Worm (Caenorhabditis elegans) whole organism, late embryonic: ENCODE measurements around the gene Y113G7B.12.

ENCODE experiments used
- K02D7.2 ChIP-seq: sonication (generic microtip); optimal IDR thresholded peaks from 2 replicates; lab custom pipeline; 2017; ENCODE audit warnings: mild to moderate bottlenecking, missing genetic modification characterization, missing compliant biosample characterization
- ama-1 ChIP-seq: fragments of 150-350 bp; optimal IDR thresholded peaks from 2 replicates; lab custom pipeline; 2014
- ceh-9 ChIP-seq: sonication (generic microtip); optimal IDR thresholded peaks from 2 replicates; lab custom pipeline; 2016; ENCODE audit warnings: mild to moderate bottlenecking, missing genetic modification characterization, inconsistent platforms, missing compliant biosample characterization
- fkh-10 ChIP-seq: fragments of 150-350 bp; optimal IDR thresholded peaks from 2 replicates; lab custom pipeline; 2014; ENCODE audit warnings: missing biosample characterization, missing genetic modification reagents, missing genetic modification characterization
- gmeb-2 ChIP-seq: sonication (generic microtip); optimal IDR thresholded peaks from 2 replicates; lab custom pipeline; 2016; ENCODE audit warnings: missing genetic modification characterization, inconsistent platforms, missing compliant biosample characterization
- lim-6 ChIP-seq: sonication (generic microtip); optimal IDR thresholded peaks from 2 replicates; lab custom pipeline; 2016; ENCODE audit warnings: missing genetic modification characterization, missing compliant biosample characterization
- mec-3 ChIP-seq: sonication (generic microtip); optimal IDR thresholded peaks from 2 replicates; lab custom pipeline; 2016; ENCODE audit warnings: borderline replicate concordance, missing genetic modification characterization, missing compliant biosample characterization
- nhr-11 ChIP-seq: fragments of 150-350 bp; optimal IDR thresholded peaks from 2 replicates; lab custom pipeline; 2014; ENCODE audit warnings: missing biosample characterization, missing genetic modification characterization
- pag-3 ChIP-seq: sonication (generic microtip); optimal IDR thresholded peaks from 2 replicates; lab custom pipeline; 2016; ENCODE audit warnings: missing compliant biosample characterization, missing genetic modification characterization, borderline replicate concordance
- sdc-2 ChIP-seq: sonication (generic microtip); optimal IDR thresholded peaks from 2 replicates; lab custom pipeline; 2016; ENCODE audit warnings: missing genotype, missing genetic modification characterization, missing compliant biosample characterization
- unc-3 ChIP-seq, 2 experiments: fragments of 200-800 bp in 1 of 2; sonication (Bioruptor generic) in 1 of 2; sonication (generic microtip) in 1 of 2; conservative IDR thresholded peaks in 1 of 2; optimal IDR thresholded peaks in 1 of 2; 2 replicates each; pipeline versions ENCODE4 v1.3.6 to Lab custom; 2016 to 2022; ENCODE audit warnings: missing compliant biosample characterization in 2 of 2, missing genetic modification characterization in 2 of 2, missing genetic modification reagents in 1 of 2

ce11 chrV:20249438-20250120, 37.1 kb upstream of the Y113G7B.12 start, which contains the start of gene swsn-1:
- TF ChIP-seq sdc-2 (tag; lab: Kevin White, UChicago), result peak; percentile 13
- TF ChIP-seq lim-6 (tag; lab: Kevin White, UChicago), result no peak
- no peak for TF ChIP-seq fkh-10 (GFP tag; lab: Kevin White, UChicago)
- no peak for TF ChIP-seq unc-3 (GFP tag; conservative IDR thresholded peaks at IDR 0.05; lab: Robert Waterston, UW)
- no peak for TF ChIP-seq unc-3 (tag; optimal IDR thresholded peaks at IDR 0.05; lab: Kevin White, UChicago)
- no peak for TF ChIP-seq ama-1 (lab: Kevin White, UChicago)
- no peak for TF ChIP-seq mec-3
- no peak for TF ChIP-seq nhr-11 (tag; lab: Kevin White, UChicago)
- no peak for TF ChIP-seq K02D7.2 (tag; lab: Kevin White, UChicago)
- no peak for TF ChIP-seq pag-3 (tag; lab: Kevin White, UChicago)
- no peak for TF ChIP-seq ceh-9
- TF ChIP-seq gmeb-2, result no peak
